Worm (Caenorhabditis elegans): Measurements from ENCODE around the gene Y67H2A.7.

Y67H2A.7 gene

DNA sequence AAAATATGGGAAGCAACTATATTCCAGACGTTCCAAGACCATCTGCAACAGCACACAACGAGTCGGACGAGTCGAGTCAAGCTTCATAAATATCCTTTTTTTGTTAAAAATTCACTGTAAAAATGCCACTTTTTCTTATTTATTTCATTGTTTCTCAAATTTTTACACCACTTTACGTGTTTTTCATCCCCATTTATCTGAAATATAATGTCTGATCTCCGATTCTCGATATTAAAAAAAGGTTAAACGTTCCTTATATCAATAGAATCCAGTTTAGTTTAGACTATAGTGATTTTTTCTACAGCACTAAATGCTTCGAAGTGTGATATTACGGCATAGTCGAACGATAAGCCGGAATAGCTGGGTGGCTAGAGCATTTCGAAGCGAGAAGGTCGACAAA, at the start of gene Y67H2A.7:
TSS of gene Y67H2A.7 (plus strand) at position 301 of the 400 bp plus-strand sequence.
- TF ChIP-seq ceh-40 (GFP tag; IDR thresholded peaks at IDR 0.05) = no peak
- TF ChIP-seq cebp-2 (GFP tag; IDR thresholded peaks at IDR 0.05) = no peak
- no peak for TF ChIP-seq D2030.7 (GFP tag; IDR thresholded peaks at IDR 0.05)
- no peak for TF ChIP-seq hlh-12 (tag; optimal IDR thresholded peaks at IDR 0.05)
- TF ChIP-seq let-607 (tag; optimal IDR thresholded peaks at IDR 0.05) = no peak

DNA sequence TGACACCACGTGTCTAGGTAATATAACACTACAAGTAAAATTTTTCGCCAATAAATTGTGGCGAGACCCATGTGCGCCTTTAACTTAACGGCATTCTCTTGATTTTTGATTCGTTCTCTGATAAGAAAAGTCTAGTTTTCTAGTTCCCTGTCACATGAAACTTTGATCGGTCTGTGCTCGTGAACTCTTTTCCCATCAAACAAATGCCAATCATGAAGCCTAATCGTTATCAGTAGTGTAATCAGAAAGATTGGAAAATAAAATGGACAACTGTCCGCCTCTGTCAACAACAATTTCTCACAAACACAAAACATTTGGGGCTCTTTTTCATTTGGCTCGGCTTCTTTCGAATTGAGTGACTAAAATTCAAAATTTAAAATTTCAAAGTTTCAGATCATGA, 49.7 kb upstream of the Y67H2A.7 start, which contains the start of gene ttr-45:
TSS of gene ttr-45 (plus strand) at position 385 of the 400 bp plus-strand sequence.
- TF ChIP-seq F22D6.2 (tag; optimal IDR thresholded peaks at IDR 0.05) (no peak), zim-3 (tag; optimal IDR thresholded peaks at IDR 0.05) (no peak), Y53F4B.3 (GFP tag; IDR thresholded peaks at IDR 0.05) (no peak), mes-4 (tag; optimal IDR thresholded peaks at IDR 0.05) (no peak), sptf-2 (GFP tag; optimal IDR thresholded peaks at IDR 0.05) (no peak), rpc-1 (optimal IDR thresholded peaks at IDR 0.05) (no peak), rpc-1 (tag; optimal IDR thresholded peaks at IDR 0.05) (no peak), nhr-179 (tag; optimal IDR thresholded peaks at IDR 0.05) (no peak), nhr-80 (tag; optimal IDR thresholded peaks at IDR 0.05) (peak; percentile 94), ztf-28 (GFP tag; IDR thresholded peaks at IDR 0.05) (no peak), madf-8 (GFP tag; conservative IDR thresholded peaks at IDR 0.05) (no peak), die-1 (tag; optimal IDR thresholded peaks at IDR 0.05) (no peak), nhr-90 (tag; optimal IDR thresholded peaks at IDR 0.05) (peak; percentile 5), ztf-22 (GFP tag; optimal IDR thresholded peaks at IDR 0.05) (peak; percentile 48), ceh-27 (GFP tag; optimal IDR thresholded peaks at IDR 0.05) (no peak), unc-130 (GFP tag; optimal IDR thresholded peaks at IDR 0.05) (no peak), let-526 (GFP tag; IDR thresholded peaks at IDR 0.05) (no peak), sdz-38 (tag; optimal IDR thresholded peaks at IDR 0.05) (no peak), nhr-120 (GFP tag; IDR thresholded peaks at IDR 0.05) (no peak), ccch-3 (GFP tag; optimal IDR thresholded peaks at IDR 0.05) (no peak), egl-44 (GFP tag; IDR thresholded peaks at IDR 0.05) (no peak), D2030.7 (GFP tag; IDR thresholded peaks at IDR 0.05) (no peak), aptf-3 (GFP tag; IDR thresholded peaks at IDR 0.05) (no peak), F33H1.4 (GFP tag; IDR thresholded peaks at IDR 0.05) (no peak), mel-28 (tag; optimal IDR thresholded peaks at IDR 0.05; ENCODE audit: borderline replicate concordance) (no peak), gei-17 (GFP tag; optimal IDR thresholded peaks at IDR 0.05) (no peak), lsy-27 (tag; optimal IDR thresholded peaks at IDR 0.05; ENCODE audit: borderline replicate concordance, insufficient read depth) (no peak), C06A6.2 (GFP tag; conservative IDR thresholded peaks at IDR 0.05) (no peak), hlh-12 (tag; optimal IDR thresholded peaks at IDR 0.05) (no peak), sea-2 (GFP tag; IDR thresholded peaks at IDR 0.05) (no peak), repo-1 (tag; optimal IDR thresholded peaks at IDR 0.05) (no peak), egl-18 (GFP tag; IDR thresholded peaks at IDR 0.05) (no peak), ceh-79 (tag; optimal IDR thresholded peaks at IDR 0.05) (no peak), snpc-1.1 (tag; optimal IDR thresholded peaks at IDR 0.05; ENCODE audit: insufficient read depth) (no peak), madf-6 (GFP tag; IDR thresholded peaks at IDR 0.05) (no peak), ztf-26 (tag; optimal IDR thresholded peaks at IDR 0.05) (no peak), madf-3 (GFP tag; IDR thresholded peaks at IDR 0.05) (no peak), bed-1 (GFP tag; IDR thresholded peaks at IDR 0.05) (no peak), bed-2 (GFP tag; IDR thresholded peaks at IDR 0.05) (no peak), aptf-2 (GFP tag; conservative IDR thresholded peaks at IDR 0.05) (no peak), athp-1 (tag; optimal IDR thresholded peaks at IDR 0.05) (no peak), attf-5 (GFP tag; optimal IDR thresholded peaks at IDR 0.05) (peak; percentile 43), mxl-1 (tag; optimal IDR thresholded peaks at IDR 0.05) (no peak), rec-8 (tag; optimal IDR thresholded peaks at IDR 0.05) (no peak), snpc-1.3 (tag; optimal IDR thresholded peaks at IDR 0.05; ENCODE audit: insufficient read depth) (no peak)
